Fruit fly (Drosophila melanogaster) whole organism, embryonic: ENCODE measurements around the gene Sgs1.
A peak's percentile ranks its signal among the peaks of the same experiment; 100 is the strongest.

Experiments
- Blimp-1 ChIP-seq: fragments of 200-800 bp; sonication (Bioruptor generic); optimal IDR thresholded peaks from 3 replicates; lab custom pipeline; 2018; ENCODE audit warnings: missing biosample characterization, missing genetic modification characterization, mild to moderate bottlenecking, moderate library complexity, missing genetic modification reagents
- CG10431 ChIP-seq: fragments of 200-800 bp; sonication (Bioruptor generic); optimal IDR thresholded peaks from 3 replicates; lab custom pipeline; 2018; ENCODE audit warnings: missing biosample characterization, mild to moderate bottlenecking, missing genetic modification characterization
- CG10543 ChIP-seq: fragments of 200-800 bp; sonication (Bioruptor generic); optimal IDR thresholded peaks from 3 replicates; lab custom pipeline; 2017; ENCODE audit warnings: missing biosample characterization, mild to moderate bottlenecking, missing genetic modification characterization, moderate library complexity
- CG12769 ChIP-seq: fragments of 200-800 bp; sonication (Bioruptor generic); optimal IDR thresholded peaks from 2 replicates; lab custom pipeline; 2019; ENCODE audit warnings: missing biosample characterization, mild to moderate bottlenecking, missing genetic modification characterization, moderate library complexity
- CG13894 ChIP-seq: fragments of 200-800 bp; sonication (Bioruptor generic); optimal IDR thresholded peaks from 3 replicates; lab custom pipeline; 2018; ENCODE audit warnings: missing biosample characterization, mild to moderate bottlenecking, missing genetic modification characterization, moderate library complexity
- CG15269 ChIP-seq: fragments of 200-800 bp; sonication (Bioruptor generic); optimal IDR thresholded peaks from 2 replicates; lab custom pipeline; 2018; ENCODE audit warnings: missing biosample characterization, mild to moderate bottlenecking, missing genetic modification characterization, moderate library complexity
- CG16813 ChIP-seq: fragments of 200-800 bp; sonication (Bioruptor generic); IDR thresholded peaks from 3 replicates; pipeline ENCODE4 v1.3.6; 2022; ENCODE audit warnings: missing biosample characterization, missing genetic modification characterization; ENCODE audit not compliant: partially characterized antibody
- CG17568 ChIP-seq: fragments of 200-800 bp; sonication (Bioruptor generic); optimal IDR thresholded peaks from 2 replicates; lab custom pipeline; 2018; ENCODE audit warnings: missing biosample characterization, mild to moderate bottlenecking, missing genetic modification characterization, moderate library complexity
- CG2202 ChIP-seq: fragments of 200-800 bp; sonication (Bioruptor generic); optimal IDR thresholded peaks from 2 replicates; lab custom pipeline; 2018; ENCODE audit warnings: missing biosample characterization, mild to moderate bottlenecking, missing genetic modification characterization
- CG32532 ChIP-seq: fragments of 200-800 bp; sonication (Bioruptor generic); IDR thresholded peaks from 2 replicates; pipeline ENCODE4 v1.3.6; 2022; ENCODE audit warnings: missing biosample characterization, missing genetic modification characterization
- CG3281 ChIP-seq: fragments of 200-800 bp; sonication (Bioruptor generic); optimal IDR thresholded peaks from 3 replicates; lab custom pipeline; 2017; ENCODE audit warnings: missing biosample characterization, mild to moderate bottlenecking, missing genetic modification characterization
- CG34224 ChIP-seq: fragments of 200-800 bp; sonication (Bioruptor generic); IDR thresholded peaks from 3 replicates; pipeline ENCODE4 v1.3.6; 2022; ENCODE audit warnings: missing biosample characterization, missing genetic modification characterization; ENCODE audit not compliant: partially characterized antibody
- CG34376 ChIP-seq: fragments of 200-800 bp; sonication (Bioruptor generic); optimal IDR thresholded peaks from 2 replicates; lab custom pipeline; 2018; ENCODE audit warnings: missing biosample characterization, mild to moderate bottlenecking, missing genetic modification characterization
- CG3847 ChIP-seq: fragments of 200-800 bp; sonication (Bioruptor generic); IDR thresholded peaks from 2 replicates; pipeline ENCODE4 v1.3.6; 2022; ENCODE audit warnings: missing biosample characterization, missing genetic modification characterization
- CG6854 ChIP-seq: fragments of 200-800 bp; sonication (Bioruptor generic); optimal IDR thresholded peaks from 3 replicates; lab custom pipeline; 2017; ENCODE audit warnings: missing biosample characterization, mild to moderate bottlenecking, missing genetic modification characterization
- CG7372 ChIP-seq: fragments of 200-800 bp; sonication (Bioruptor generic); IDR thresholded peaks from 2 replicates; pipeline ENCODE4 v1.3.6; 2022; ENCODE audit warnings: missing biosample characterization, missing genetic modification characterization
- CG8924 ChIP-seq: fragments of 200-800 bp; optimal IDR thresholded peaks from 3 replicates; lab custom pipeline; 2019; ENCODE audit warnings: missing biosample characterization, mild to moderate bottlenecking, missing genetic modification characterization, moderate library complexity
- D19A ChIP-seq: fragments of 200-800 bp; optimal IDR thresholded peaks from 3 replicates; lab custom pipeline; 2019; ENCODE audit warnings: missing biosample characterization, mild to moderate bottlenecking, missing genetic modification characterization, moderate library complexity
- Gsc ChIP-seq: fragments of 200-800 bp; sonication (Bioruptor generic); IDR thresholded peaks from 2 replicates; pipeline ENCODE4 v1.3.6; 2022; ENCODE audit warnings: missing biosample characterization, missing genetic modification characterization
- HLH54F ChIP-seq: fragments of 200-800 bp; sonication (Bioruptor generic); optimal IDR thresholded peaks from 3 replicates; lab custom pipeline; 2016; ENCODE audit warnings: missing biosample characterization, missing genetic modification characterization
- MBD-R2 ChIP-seq: fragments of 200-800 bp; sonication (Bioruptor generic); IDR thresholded peaks from 2 replicates; pipeline ENCODE4 v1.3.6; 2022; ENCODE audit warnings: missing biosample characterization, missing genetic modification characterization
- Med ChIP-seq: fragments of 200-800 bp; sonication (Bioruptor generic); peaks from one replicate; lab custom pipeline; 2016; ENCODE audit warnings: missing biosample characterization, missing genetic modification characterization, mild to moderate bottlenecking, inconsistent platforms, moderate library complexity
- Neu2 ChIP-seq: fragments of 200-800 bp; sonication (Bioruptor generic); optimal IDR thresholded peaks from 3 replicates; lab custom pipeline; 2016; ENCODE audit warnings: missing biosample characterization, missing genetic modification characterization, borderline replicate concordance
- Ravus ChIP-seq: fragments of 200-800 bp; sonication (Bioruptor generic); IDR thresholded peaks from 2 replicates; pipeline ENCODE4 v1.3.6; 2022; ENCODE audit warnings: missing biosample characterization, missing genetic modification characterization
- Tbp ChIP-seq: fragments of >200 bp; optimal IDR thresholded peaks from 2 replicates; lab custom pipeline; 2018; ENCODE audit warnings: missing biosample characterization, missing genetic modification characterization
- Usf ChIP-seq: fragments of 200-800 bp; sonication (Bioruptor generic); optimal IDR thresholded peaks from 2 replicates; lab custom pipeline; 2017; ENCODE audit warnings: missing genotype, missing biosample characterization, missing genetic modification characterization
- chinmo ChIP-seq: fragments of 200-800 bp; sonication (Bioruptor generic); IDR thresholded peaks from 4 replicates; pipeline ENCODE4 v1.3.6; 2022; ENCODE audit warnings: missing biosample characterization, missing genetic modification characterization; ENCODE audit not compliant: partially characterized antibody
- chn ChIP-seq: fragments of 200-800 bp; sonication (Bioruptor generic); optimal IDR thresholded peaks from 2 replicates; lab custom pipeline; 2016; ENCODE audit warnings: missing biosample characterization, missing genetic modification characterization
- cwo ChIP-seq: fragments of 200-800 bp; sonication (Bioruptor generic); optimal IDR thresholded peaks from 3 replicates; lab custom pipeline; 2017; ENCODE audit warnings: missing biosample characterization, missing genetic modification characterization, mild to moderate bottlenecking, moderate library complexity, missing genetic modification reagents
- exex ChIP-seq: fragments of 200-800 bp; sonication (Bioruptor generic); optimal IDR thresholded peaks from 4 replicates; lab custom pipeline; 2018; ENCODE audit warnings: missing biosample characterization, mild to moderate bottlenecking, missing genetic modification characterization, moderate library complexity
- gcm ChIP-seq: fragments of 200-800 bp; sonication (Bioruptor generic); optimal IDR thresholded peaks from 2 replicates; lab custom pipeline; 2019; ENCODE audit warnings: missing biosample characterization, mild to moderate bottlenecking, missing genetic modification characterization, moderate library complexity
- hbn ChIP-seq: fragments of 200-800 bp; sonication (Bioruptor generic); IDR thresholded peaks from 2 replicates; pipeline ENCODE4 v1.3.6; 2022; ENCODE audit warnings: missing biosample characterization, missing genetic modification characterization; ENCODE audit not compliant: partially characterized antibody
- otp ChIP-seq: fragments of 200-800 bp; sonication (Bioruptor generic); IDR thresholded peaks from 3 replicates; pipeline ENCODE4, ENCODE4 v1.3.6; 2022; ENCODE audit warnings: missing biosample characterization, missing genetic modification characterization
- ranshi ChIP-seq: fragments of 200-800 bp; sonication (Bioruptor generic); IDR thresholded peaks from 2 replicates; pipeline ENCODE4 v1.3.6; 2022; ENCODE audit warnings: missing biosample characterization, missing genetic modification characterization
- rib ChIP-seq: fragments of 200-800 bp; sonication (Bioruptor generic); IDR thresholded peaks from 2 replicates; pipeline ENCODE4 v1.3.6; 2022; ENCODE audit warnings: missing biosample characterization, missing genetic modification characterization
- run ChIP-seq: fragments of 200-800 bp; sonication (Bioruptor generic); optimal IDR thresholded peaks from 3 replicates; lab custom pipeline; 2018; ENCODE audit warnings: missing biosample characterization, mild to moderate bottlenecking, missing genetic modification characterization
- sd ChIP-seq: fragments of 200-800 bp; sonication (Bioruptor generic); optimal IDR thresholded peaks from 3 replicates; lab custom pipeline; 2018; ENCODE audit warnings: missing biosample characterization, mild to moderate bottlenecking, missing genetic modification characterization, moderate library complexity
- sens ChIP-seq: fragments of 200-800 bp; sonication (Bioruptor generic); peaks from one replicate; lab custom pipeline; 2016; ENCODE audit warnings: missing biosample characterization, missing genetic modification characterization
- so ChIP-seq: fragments of 200-800 bp; sonication (Bioruptor generic); IDR thresholded peaks from 3 replicates; pipeline ENCODE4 v1.3.6; 2022; ENCODE audit warnings: missing biosample characterization, missing genetic modification characterization
- sr ChIP-seq: fragments of 200-800 bp; sonication (Bioruptor generic); IDR thresholded peaks from 3 replicates; pipeline ENCODE4 v1.3.6; 2022; ENCODE audit warnings: missing biosample characterization, missing genetic modification characterization
- sug ChIP-seq: fragments of 200-800 bp; optimal IDR thresholded peaks from 2 replicates; lab custom pipeline; 2019; ENCODE audit warnings: missing biosample characterization, mild to moderate bottlenecking, missing genetic modification characterization, moderate library complexity
- twi ChIP-seq: fragments of 200-800 bp; optimal IDR thresholded peaks from 2 replicates; lab custom pipeline; 2019; ENCODE audit warnings: missing biosample characterization, mild to moderate bottlenecking, missing genetic modification characterization, moderate library complexity
- vvl ChIP-seq: fragments of 200-800 bp; sonication (Bioruptor generic); IDR thresholded peaks from 2 replicates; pipeline ENCODE4 v1.3.6; 2022; ENCODE audit warnings: missing biosample characterization, missing genetic modification characterization

The Sgs1 gene

DNA sequence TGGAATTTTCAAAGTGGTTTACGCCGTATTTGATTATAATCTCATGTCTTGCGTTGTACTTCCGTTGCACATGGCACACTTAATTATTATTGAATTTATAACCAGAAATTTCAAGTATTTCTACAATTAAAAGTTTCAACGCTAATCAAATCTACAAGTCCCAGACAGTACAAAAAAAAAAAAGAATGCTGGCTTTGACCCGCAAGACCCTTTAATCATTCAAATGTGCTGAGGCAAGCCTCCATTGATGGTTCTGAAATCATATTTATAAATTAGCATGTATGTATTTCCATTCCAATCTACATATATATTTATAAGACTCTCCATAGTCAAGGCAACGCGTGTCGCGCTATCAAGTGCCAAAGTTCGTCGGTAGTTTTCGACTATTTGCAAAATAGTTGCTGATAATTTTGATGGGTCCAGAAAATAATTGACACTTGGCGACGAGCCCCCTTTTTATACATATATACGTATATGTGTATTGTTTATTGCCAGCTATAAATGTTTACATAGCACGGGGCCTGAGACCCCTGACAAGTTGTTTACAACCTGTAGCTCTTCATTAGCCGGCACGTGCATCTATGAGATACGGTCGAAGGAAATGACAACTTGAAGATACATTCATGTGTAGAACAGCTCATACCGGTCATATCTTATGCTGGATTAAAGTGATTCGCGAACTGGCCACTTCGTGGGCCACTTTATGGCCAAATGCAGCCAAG, 40.6 kb upstream of the Sgs1 start (continued):
- TF ChIP-seq twi (tag; lab: Kevin White, UChicago), result no peak
- no peak for TF ChIP-seq Usf (GFP tag; lab: Kevin White, UChicago)
- no peak for TF ChIP-seq CG3281 (GFP tag; lab: Kevin White, UChicago)
- TF ChIP-seq CG34376 (GFP tag; lab: Kevin White, UChicago), result peak; percentile 84
- no peak for TF ChIP-seq CG10431 (GFP tag; lab: Kevin White, UChicago)
- no peak for TF ChIP-seq CG17568 (GFP tag; lab: Kevin White, UChicago)
- no peak for TF ChIP-seq CG15269
- 0 out of 3 replicates have a peak, but pooled peaks have one; percentile 8 for TF ChIP-seq CG16813 (GFP tag; lab: Robert Waterston, UW)
- peak; percentile 22 for TF ChIP-seq sug (tag; lab: Kevin White, UChicago)
- TF ChIP-seq chinmo, result 0 out of 4 replicates have a peak, but pooled peaks have one; percentile 10

DNA sequence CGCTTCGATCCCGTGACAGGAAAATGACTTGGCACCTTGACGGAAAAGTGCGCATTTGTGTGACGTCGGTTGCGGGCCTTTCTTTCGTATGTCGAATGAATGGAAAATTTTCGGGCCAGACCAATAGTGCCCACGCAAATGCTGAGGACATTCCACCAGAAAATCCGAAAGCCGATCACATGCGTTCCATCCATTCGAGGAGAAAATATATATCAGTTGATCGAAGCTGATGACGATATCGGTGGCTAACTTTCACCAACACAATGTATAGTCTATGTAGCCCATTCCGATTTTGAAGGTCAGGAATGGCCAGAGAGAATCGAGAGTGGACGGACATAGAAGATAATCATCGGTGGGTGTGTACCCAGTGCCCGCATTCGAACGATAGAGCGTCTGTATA, 39.0 kb upstream of the Sgs1 start:
- TF ChIP-seq sr, result peak; percentile 82
- peak; percentile 79 for TF ChIP-seq sd
- TF ChIP-seq CG6854 (GFP tag; lab: Kevin White, UChicago), result no peak
- TF ChIP-seq CG3847 (GFP tag; lab: Robert Waterston, UW), result no peak
- TF ChIP-seq CG10543 (GFP tag; lab: Kevin White, UChicago), result peak; percentile 24
- no peak for TF ChIP-seq CG32532 (GFP tag; lab: Robert Waterston, UW)
- peak; percentile 24 for TF ChIP-seq sens
- no peak for TF ChIP-seq CG8924 (tag; lab: Kevin White, UChicago)
- TF ChIP-seq gcm (GFP tag; lab: Kevin White, UChicago), result peak; percentile 49
- TF ChIP-seq CG12769 (tag; lab: Kevin White, UChicago), result peak; percentile 61
- TF ChIP-seq Tbp (GFP tag; lab: Kevin White, UChicago), result no peak
- TF ChIP-seq chn, result no peak
- no peak for TF ChIP-seq HLH54F (GFP tag; lab: Kevin White, UChicago)
- TF ChIP-seq ranshi (GFP tag; lab: Robert Waterston, UW), result no peak
- TF ChIP-seq so, result 0 out of 3 replicates have a peak, but pooled peaks have one; percentile 43
- TF ChIP-seq CG34224 (GFP tag; lab: Robert Waterston, UW), result no peak
- TF ChIP-seq cwo, result peak; percentile 44
- TF ChIP-seq CG7372, result peak; percentile 39; the same call in 1 of the 2 replicates
- peak; percentile 30 for TF ChIP-seq Blimp-1 (GFP tag; lab: Kevin White, UChicago)
- TF ChIP-seq CG2202 (tag; lab: Kevin White, UChicago), result no peak

DNA sequence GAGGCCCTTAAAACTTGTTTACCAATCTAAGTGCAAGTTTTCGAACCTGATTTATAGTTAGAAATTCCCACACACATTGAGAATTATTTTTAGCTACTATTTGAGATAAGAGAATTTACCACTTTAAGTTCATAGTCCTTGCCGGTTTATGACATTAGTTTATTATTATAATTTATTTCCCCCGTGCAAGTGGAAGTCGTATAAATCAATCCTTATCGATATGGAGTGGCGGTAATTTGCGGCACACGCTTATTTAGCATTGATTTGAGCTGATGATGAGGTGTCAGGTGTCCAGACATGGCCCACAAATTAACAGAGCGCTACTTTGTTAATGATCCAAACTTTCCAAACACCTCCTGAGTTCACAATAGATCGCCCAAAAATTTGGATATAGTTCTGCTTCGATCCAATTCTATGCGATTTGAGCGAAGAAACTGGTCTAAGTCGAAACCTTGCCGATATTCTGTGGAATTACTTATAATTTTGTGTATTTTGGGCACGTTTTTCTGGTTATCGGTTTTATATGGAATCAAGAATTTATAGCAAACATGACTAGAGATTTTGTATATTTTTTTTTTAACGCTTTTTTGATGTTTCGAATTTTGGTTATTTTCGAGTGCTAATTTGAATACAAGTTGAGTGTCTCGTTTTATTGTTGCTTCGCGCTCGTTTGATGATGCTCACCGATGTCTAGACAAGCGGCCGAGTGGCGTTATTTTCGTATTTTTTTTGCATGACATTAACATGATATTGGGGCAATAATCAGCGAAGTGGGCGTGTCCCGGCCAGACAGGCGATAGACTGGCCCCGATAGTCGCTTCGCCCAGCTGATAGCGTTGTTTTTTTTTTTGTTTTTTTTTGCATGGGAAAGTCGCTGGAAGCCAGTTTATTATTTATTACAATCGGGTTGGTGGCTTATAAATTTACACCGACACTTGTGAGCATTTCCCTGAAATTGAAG, 37.3 kb upstream of the Sgs1 start:
- TF ChIP-seq MBD-R2 (GFP tag; lab: Robert Waterston, UW), result no peak
- TF ChIP-seq hbn (GFP tag; lab: Robert Waterston, UW), result no peak
- peak; percentile 87 for TF ChIP-seq vvl (GFP tag; lab: Robert Waterston, UW)
- peak; percentile 52; the same call in 1 of the 4 replicates for TF ChIP-seq chinmo
- peak; percentile 15; the same call in 1 of the 2 replicates for TF ChIP-seq rib (GFP tag; lab: Robert Waterston, UW)
- no peak for TF ChIP-seq D19A (tag; lab: Kevin White, UChicago)
- TF ChIP-seq gcm (GFP tag; lab: Kevin White, UChicago), result no peak
- no peak for TF ChIP-seq Gsc (GFP tag; lab: Robert Waterston, UW)
- TF ChIP-seq run (tag; lab: Kevin White, UChicago), result no peak
- TF ChIP-seq Med (GFP tag; lab: Kevin White, UChicago), result peak; percentile 86
- peak; percentile 66 for TF ChIP-seq exex (tag; lab: Kevin White, UChicago)
- TF ChIP-seq CG32532 (GFP tag; lab: Robert Waterston, UW), result no peak
- peak; percentile 50 for TF ChIP-seq sd
- no peak for TF ChIP-seq otp (GFP tag; lab: Robert Waterston, UW)
- TF ChIP-seq Neu2 (GFP tag; lab: Kevin White, UChicago), result no peak
- TF ChIP-seq CG13894 (tag; lab: Kevin White, UChicago), result peak; percentile 99
- TF ChIP-seq Ravus (GFP tag; lab: Robert Waterston, UW), result no peak
- TF ChIP-seq, all 482 proteins: peak for 7
